Worm (Caenorhabditis elegans) whole organism, L2 larva: ENCODE measurements around the gene F10E9.7.

Source experiments
- C34F6.9 ChIP-seq: fragments of 150-350 bp; optimal IDR thresholded peaks from 2 replicates; lab custom pipeline; 2014; ENCODE audit warnings: missing biosample characterization, missing genetic modification characterization
- F13H6.1 ChIP-seq: sonication (generic microtip); optimal IDR thresholded peaks from 2 replicates; lab custom pipeline; 2016; ENCODE audit warnings: missing genetic modification characterization, missing compliant biosample characterization
- alr-1 ChIP-seq: fragments of 150-350 bp; optimal IDR thresholded peaks from 2 replicates; lab custom pipeline; 2014; ENCODE audit warnings: missing biosample characterization, missing genetic modification characterization
- ama-1 ChIP-seq: fragments of 150-350 bp; optimal IDR thresholded peaks from 2 replicates; lab custom pipeline; 2018; ENCODE audit warnings: inconsistent platforms
- ceh-16 ChIP-seq: fragments of 150-350 bp; optimal IDR thresholded peaks from 2 replicates; lab custom pipeline; 2014; ENCODE audit warnings: missing biosample characterization, missing genetic modification characterization
- ceh-82 ChIP-seq: fragments of 150-350 bp; optimal IDR thresholded peaks from 2 replicates; lab custom pipeline; 2014; ENCODE audit warnings: missing biosample characterization, missing genetic modification characterization
- crh-2 ChIP-seq: sonication (generic microtip); optimal IDR thresholded peaks from 2 replicates; lab custom pipeline; 2017; ENCODE audit warnings: missing biosample characterization, missing genetic modification characterization
- dmd-4 ChIP-seq: sonication (generic microtip); optimal IDR thresholded peaks from 2 replicates; lab custom pipeline; 2017; ENCODE audit warnings: missing biosample characterization, missing genetic modification characterization
- egl-27 ChIP-seq: sonication (generic microtip); optimal IDR thresholded peaks from 3 replicates; lab custom pipeline; 2017; ENCODE audit warnings: missing biosample characterization, missing genetic modification reagents, missing genetic modification characterization
- elt-1 ChIP-seq: fragments of 150-350 bp; optimal IDR thresholded peaks from 2 replicates; lab custom pipeline; 2014; ENCODE audit warnings: missing biosample characterization, missing genetic modification characterization
- gmeb-1 ChIP-seq: fragments of 150-350 bp; optimal IDR thresholded peaks from 2 replicates; lab custom pipeline; 2014; ENCODE audit warnings: missing biosample characterization, missing genetic modification characterization
- lin-11 ChIP-seq: fragments of 150-350 bp; sonication (generic microtip); optimal IDR thresholded peaks from 2 replicates; lab custom pipeline; 2014; ENCODE audit warnings: missing biosample characterization, missing genetic modification characterization, inconsistent platforms, mixed read lengths
- lin-13 ChIP-seq: fragments of 150-350 bp; optimal IDR thresholded peaks from 2 replicates; lab custom pipeline; 2014; ENCODE audit warnings: missing biosample characterization, missing genetic modification reagents, missing genetic modification characterization
- lsy-2 ChIP-seq, 2 experiments: fragments of 150-350 bp in 1 of 2; sonication (generic microtip) in 1 of 2; optimal IDR thresholded peaks; 2 replicates each; lab custom pipeline; 2014 to 2017; ENCODE audit warnings: missing biosample characterization in 2 of 2, missing genetic modification characterization in 2 of 2
- mab-5 ChIP-seq: fragments of 150-350 bp; optimal IDR thresholded peaks from 2 replicates; lab custom pipeline; 2014; ENCODE audit warnings: missing biosample characterization, missing genetic modification characterization
- mbf-1 ChIP-seq: sonication (generic microtip); optimal IDR thresholded peaks from 2 replicates; lab custom pipeline; 2017; ENCODE audit warnings: missing biosample characterization, missing genetic modification characterization
- mdl-1 ChIP-seq, 2 experiments: fragments of 150-350 bp in 1 of 2; sonication (generic microtip) in 1 of 2; optimal IDR thresholded peaks; 2 replicates each; lab custom pipeline; 2017; ENCODE audit warnings: missing biosample characterization in 2 of 2, missing genetic modification characterization in 2 of 2
- nhr-10 ChIP-seq: sonication (generic microtip); optimal IDR thresholded peaks from 2 replicates; lab custom pipeline; 2017; ENCODE audit warnings: missing biosample characterization, missing genetic modification characterization
- nhr-11 ChIP-seq: fragments of 150-350 bp; optimal IDR thresholded peaks from 2 replicates; lab custom pipeline; 2014; ENCODE audit warnings: missing biosample characterization, missing genetic modification characterization
- nhr-12 ChIP-seq: fragments of 150-350 bp; optimal IDR thresholded peaks from 2 replicates; lab custom pipeline; 2014; ENCODE audit warnings: missing biosample characterization, missing genetic modification characterization
- nhr-129 ChIP-seq: fragments of 150-350 bp; optimal IDR thresholded peaks from 2 replicates; lab custom pipeline; 2014; ENCODE audit warnings: missing biosample characterization, missing genetic modification characterization
- nhr-237 ChIP-seq: fragments of 150-350 bp; optimal IDR thresholded peaks from 2 replicates; lab custom pipeline; 2014; ENCODE audit warnings: missing biosample characterization, missing genetic modification characterization
- nhr-25 ChIP-seq: fragments of 150-350 bp; sonication (generic microtip); optimal IDR thresholded peaks from 3 replicates; lab custom pipeline; 2014; ENCODE audit warnings: missing biosample characterization, missing genetic modification characterization
- nhr-77 ChIP-seq: fragments of 150-350 bp; optimal IDR thresholded peaks from 2 replicates; lab custom pipeline; 2014; ENCODE audit warnings: missing biosample characterization, missing genetic modification characterization
- peb-1 ChIP-seq: fragments of 150-350 bp; optimal IDR thresholded peaks from 2 replicates; lab custom pipeline; 2014; ENCODE audit warnings: missing biosample characterization, missing genetic modification characterization
- sem-4 ChIP-seq: fragments of 150-350 bp; optimal IDR thresholded peaks from 2 replicates; lab custom pipeline; 2014; ENCODE audit warnings: missing biosample characterization, missing genetic modification reagents, missing genetic modification characterization
- skn-1 ChIP-seq: sonication (generic microtip); optimal IDR thresholded peaks from 2 replicates; lab custom pipeline; 2017; ENCODE audit warnings: missing biosample characterization, missing genetic modification characterization
- sma-3 ChIP-seq: sonication (generic microtip); optimal IDR thresholded peaks from 2 replicates; lab custom pipeline; 2016; ENCODE audit warnings: missing genetic modification reagents, missing genetic modification characterization, missing compliant biosample characterization
- unc-39 ChIP-seq: fragments of 150-350 bp; optimal IDR thresholded peaks from 2 replicates; lab custom pipeline; 2014; ENCODE audit warnings: missing biosample characterization, missing genetic modification characterization
- unc-55 ChIP-seq: fragments of 150-350 bp; sonication (generic microtip); optimal IDR thresholded peaks from 3 replicates; lab custom pipeline; 2014; ENCODE audit warnings: missing biosample characterization, missing genetic modification reagents, missing genetic modification characterization
- unc-62 ChIP-seq: fragments of 150-350 bp; optimal IDR thresholded peaks from 2 replicates; lab custom pipeline; 2014; ENCODE audit warnings: missing biosample characterization, missing genetic modification reagents, missing genetic modification characterization
- zag-1 ChIP-seq: fragments of 150-350 bp; optimal IDR thresholded peaks from 2 replicates; lab custom pipeline; 2014; ENCODE audit warnings: missing biosample characterization, missing genetic modification characterization
- ztf-1 ChIP-seq: fragments of 200-800 bp; sonication (Bioruptor generic); conservative IDR thresholded peaks from 2 replicates; pipeline ENCODE4 v1.3.6; 2022; ENCODE audit warnings: missing genetic modification characterization, missing compliant biosample characterization
- ztf-11 ChIP-seq: sonication (generic microtip); optimal IDR thresholded peaks from 2 replicates; lab custom pipeline; 2017; ENCODE audit warnings: missing biosample characterization, missing genetic modification characterization

Gene F10E9.7

DNA sequence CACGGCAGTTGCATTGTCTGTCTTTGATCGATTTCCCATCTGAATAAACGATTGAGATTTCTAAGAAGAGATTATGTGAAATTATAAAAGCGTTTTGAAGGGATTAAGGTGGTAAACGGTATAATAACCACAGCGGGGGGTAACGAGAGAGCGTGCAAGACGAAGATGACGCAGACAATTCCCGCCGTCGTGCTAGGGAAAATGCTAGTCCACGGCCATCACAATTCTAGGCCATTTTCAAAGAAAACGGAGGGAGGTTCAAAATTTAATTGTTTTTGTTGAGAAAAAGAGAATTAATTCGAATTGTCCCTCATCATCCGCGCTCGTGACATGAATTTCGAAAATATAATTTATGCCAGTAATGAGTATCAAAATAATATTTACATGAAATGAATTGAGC lies 11.9 kb upstream of the F10E9.7 start, which contains the start of gene F10E9.11 (continued):
- TF ChIP-seq nhr-12 (tag; lab: Kevin White, UChicago): no peak
- peak; percentile 69 for TF ChIP-seq mab-5
- TF ChIP-seq ztf-1 (GFP tag; lab: Robert Waterston, UW): no peak
- peak; percentile 72 for TF ChIP-seq lin-11 (tag; lab: Kevin White, UChicago)
- no peak for TF ChIP-seq peb-1 (tag; lab: Kevin White, UChicago)

ce11 chrIII:8318488-8318887 lies 11.2 kb upstream of the F10E9.7 start, which contains the start of gene sas-4:
sas-4 (minus strand) TSS chrIII:8318588.
- TF ChIP-seq crh-2 (tag; lab: Kevin White, UChicago) (no peak), dmd-4 (no peak), mdl-1 (tag; optimal IDR thresholded peaks at IDR 0.05; lab: Kevin White, UChicago) (no peak), gmeb-1 (tag; lab: Kevin White, UChicago) (no peak), sem-4 (tag; lab: Kevin White, UChicago) (no peak), peb-1 (tag; lab: Kevin White, UChicago) (no peak)
- TF ChIP-seq, all 48 proteins: peak for 0

DNA sequence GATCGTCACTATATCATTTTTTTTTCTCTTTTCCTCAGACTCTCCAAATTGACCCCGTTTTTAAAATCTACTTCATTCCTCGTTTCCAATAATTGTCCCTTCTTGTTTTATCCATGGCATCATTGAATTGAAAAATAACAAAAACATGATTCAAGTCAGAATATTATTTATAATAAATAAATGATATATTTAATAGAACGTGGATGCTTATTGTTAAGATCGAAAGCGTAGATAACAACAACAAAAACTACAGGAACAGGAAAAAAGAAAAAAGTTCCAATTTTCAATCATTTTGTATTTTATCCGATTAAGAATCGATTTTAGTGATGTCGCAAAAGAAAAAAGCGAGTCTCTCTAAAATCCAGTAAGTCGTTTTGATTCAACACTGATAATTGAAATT lies 5.2 kb upstream of the F10E9.7 start, which contains the start of gene F10E9.2:
TSS of gene F10E9.2 (plus strand) at position 301 of the 400 bp plus-strand sequence.
- TF ChIP-seq elt-1 (tag; lab: Kevin White, UChicago) (no peak), lsy-2 (tag; optimal IDR thresholded peaks at IDR 0.05; lab: Kevin White, UChicago) (no peak), alr-1 (tag; lab: Kevin White, UChicago) (no peak), nhr-11 (no peak), ztf-1 (GFP tag; lab: Robert Waterston, UW) (no peak), peb-1 (tag; lab: Kevin White, UChicago) (no peak), zag-1 (no peak), egl-27 (tag; lab: Kevin White, UChicago) (no peak), nhr-10 (tag; lab: Kevin White, UChicago) (no peak), F13H6.1 (no peak), ama-1 (lab: Kevin White, UChicago) (no peak), unc-39 (tag; lab: Kevin White, UChicago) (no peak), sem-4 (tag; lab: Kevin White, UChicago) (no peak)

- TF ChIP-seq nhr-237 (tag; lab: Kevin White, UChicago) (no peak), ama-1 (lab: Kevin White, UChicago) (no peak), lin-13 (GFP tag; lab: Kevin White, UChicago) (no peak), C34F6.9 (tag; lab: Kevin White, UChicago) (peak; percentile 11), nhr-129 (tag; lab: Kevin White, UChicago) (peak; percentile 34), lsy-2 (tag; optimal IDR thresholded peaks at IDR 0.05; lab: Kevin White, UChicago) (peak; percentile 19 to 96), ztf-11 (tag; lab: Kevin White, UChicago) (no peak), sma-3 (GFP tag; lab: Kevin White, UChicago) (no peak), unc-55 (GFP tag; lab: Kevin White, UChicago) (peak; percentile 43)
These were observed 3.2 kb upstream of the F10E9.7 start, which contains the start of gene F10E9.3 for ce11 chrIII:8310239-8311057. F10E9.3 (plus strand) TSS chrIII:8311007.

ce11 chrIII:8308238-8308637 lies 997 bp upstream of the F10E9.7 start, which contains the start of gene F10E9.4:
F10E9.4 (plus strand) TSS chrIII:8308538.
- no peak for TF ChIP-seq unc-62 (GFP tag; lab: Kevin White, UChicago)

DNA sequence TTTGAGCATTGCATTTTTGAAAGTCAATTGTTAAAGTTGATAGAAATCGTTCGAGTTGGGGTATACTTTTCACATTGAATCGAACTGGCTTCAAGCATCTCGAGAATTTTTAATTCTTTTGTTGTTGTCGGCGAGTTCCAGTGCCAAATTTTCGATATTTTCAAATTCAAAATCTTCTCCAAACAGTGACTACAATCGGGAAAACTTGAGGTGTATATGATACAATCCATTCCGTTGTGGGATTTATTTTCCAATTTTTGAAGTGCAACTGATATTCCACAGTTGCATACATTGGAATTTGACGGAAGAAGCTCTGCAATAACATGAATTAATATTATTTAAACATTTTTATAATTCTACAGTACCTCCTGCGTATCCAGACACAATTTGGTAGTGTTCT lies 1.4 kb downstream of the F10E9.7 start:
- no peak for TF ChIP-seq ceh-16 (tag; lab: Kevin White, UChicago)
- TF ChIP-seq sem-4 (tag; lab: Kevin White, UChicago): no peak
- TF ChIP-seq ceh-82 (tag; lab: Kevin White, UChicago): no peak
- no peak for TF ChIP-seq nhr-77
- TF ChIP-seq lin-11 (tag; lab: Kevin White, UChicago): no peak
- no peak for TF ChIP-seq elt-1 (tag; lab: Kevin White, UChicago)
- TF ChIP-seq unc-55 (GFP tag; lab: Kevin White, UChicago): no peak
- TF ChIP-seq C34F6.9 (tag; lab: Kevin White, UChicago): no peak
- TF ChIP-seq ama-1 (lab: Kevin White, UChicago): no peak
- no peak for TF ChIP-seq skn-1
- TF ChIP-seq nhr-25 (tag; lab: Kevin White, UChicago): no peak
- TF ChIP-seq mbf-1: no peak
- TF ChIP-seq F13H6.1: no peak
